Fruit fly (Drosophila melanogaster): ENCODE results near the gene CG32544.

The CG32544 gene

DNA sequence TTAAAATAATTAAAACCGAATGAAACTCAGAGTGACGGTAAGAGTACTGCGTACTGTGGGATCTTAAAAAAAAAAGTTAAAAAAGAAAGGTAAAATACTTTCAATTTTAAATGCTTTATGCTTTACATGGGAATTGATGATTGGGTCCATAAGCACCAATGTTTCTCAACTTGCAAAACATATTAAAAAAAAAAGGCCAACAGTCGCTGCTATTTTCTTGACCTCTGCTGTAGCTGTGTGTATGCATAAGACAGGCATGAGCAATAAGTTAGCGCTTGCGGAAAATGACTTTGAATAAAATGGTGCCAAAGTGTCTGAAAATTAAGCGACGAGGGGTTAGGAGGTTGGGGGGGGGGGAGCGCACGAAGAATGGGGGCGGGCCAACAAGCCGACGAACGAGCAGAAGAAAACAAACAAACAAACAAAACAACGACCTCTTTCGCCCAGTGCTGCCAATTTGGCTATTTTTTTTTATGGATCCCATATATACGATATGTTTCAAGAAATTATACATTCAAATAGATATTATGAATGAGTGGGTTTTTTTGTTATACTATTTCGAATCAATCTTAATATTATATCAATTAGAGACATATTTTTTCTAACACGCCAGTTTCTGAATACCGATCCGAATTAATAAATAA, 9.5 kb downstream of the CG32544 start (continued):
- no peak for TF ChIP-seq dac (GFP tag; optimal IDR thresholded peaks at IDR 0.05)
- TF ChIP-seq Ets21C (GFP tag; optimal IDR thresholded peaks at IDR 0.05) = peak; percentile 63
- TF ChIP-seq CG34406 (GFP tag; optimal IDR thresholded peaks at IDR 0.05) = peak; percentile 76
- peak; percentile 65 to 70 for TF ChIP-seq ss (GFP tag; optimal IDR thresholded peaks at IDR 0.05)
- TF ChIP-seq acj6 (GFP tag; optimal IDR thresholded peaks at IDR 0.05) = peak; percentile 77
- TF ChIP-seq Blimp-1 (GFP tag; optimal IDR thresholded peaks at IDR 0.05) = no peak
- peak; percentile 70 for TF ChIP-seq CG31627 (GFP tag; optimal IDR thresholded peaks at IDR 0.05)
- TF ChIP-seq CG8119 (GFP tag; IDR thresholded peaks at IDR 0.05) = peak; percentile 68
- peak; percentile 61 for TF ChIP-seq CG6792 (GFP tag; optimal IDR thresholded peaks at IDR 0.05)
- no peak for TF ChIP-seq Hr4 (GFP tag; optimal IDR thresholded peaks at IDR 0.05)
- TF ChIP-seq CG11294 (GFP tag; IDR thresholded peaks at IDR 0.05) = 0 out of 2 replicates have a peak, but pooled peaks have one; percentile 36
- no peak for TF ChIP-seq Met (GFP tag; optimal IDR thresholded peaks at IDR 0.05)
- peak; percentile 56 for TF ChIP-seq CG11762 (GFP tag; optimal IDR thresholded peaks at IDR 0.05; ENCODE audit: insufficient read depth)
- peak; percentile 78 for TF ChIP-seq eg (GFP tag; IDR thresholded peaks at IDR 0.05)
- no peak for TF ChIP-seq CG9139 (GFP tag; optimal IDR thresholded peaks at IDR 0.05)
- peak; percentile 66 for TF ChIP-seq Sox14 (GFP tag; optimal IDR thresholded peaks at IDR 0.05)
- TF ChIP-seq Gug (GFP tag; IDR thresholded peaks at IDR 0.05) = peak; percentile 68
- peak; percentile 61 for TF ChIP-seq Smox (GFP tag; optimal IDR thresholded peaks at IDR 0.05)
- peak; percentile 58 for TF ChIP-seq CG15336 (GFP tag; IDR thresholded peaks at IDR 0.05)
- TF ChIP-seq CG6276 (GFP tag; optimal IDR thresholded peaks at IDR 0.05) = no peak
- no peak for TF ChIP-seq CG4318 (GFP tag; optimal IDR thresholded peaks at IDR 0.05)
- TF ChIP-seq CG32006 (GFP tag; optimal IDR thresholded peaks at IDR 0.05) = peak; percentile 67
- no peak for TF ChIP-seq Hr38 (GFP tag; optimal IDR thresholded peaks at IDR 0.05)
- TF ChIP-seq pdm3 (GFP tag; optimal IDR thresholded peaks at IDR 0.05) = no peak
- peak; percentile 54 for TF ChIP-seq CG1621 (tag; optimal IDR thresholded peaks at IDR 0.05)
- TF ChIP-seq dsx (GFP tag; optimal IDR thresholded peaks at IDR 0.05; ENCODE audit: poor library complexity, severe bottlenecking) = no peak
- peak; percentile 54 for TF ChIP-seq Sox15 (GFP tag; optimal IDR thresholded peaks at IDR 0.05)
- TF ChIP-seq Lpt (GFP tag; optimal IDR thresholded peaks at IDR 0.05) = peak; percentile 29
- TF ChIP-seq CG11902 (GFP tag; optimal IDR thresholded peaks at IDR 0.05) = peak; percentile 55
- TF ChIP-seq topi (GFP tag; optimal IDR thresholded peaks at IDR 0.05) = peak; percentile 78
- no peak for TF ChIP-seq CG6854 (GFP tag; optimal IDR thresholded peaks at IDR 0.05)
- peak; percentile 79 for TF ChIP-seq CG3919 (GFP tag; optimal IDR thresholded peaks at IDR 0.05)
- peak; percentile 73 for TF ChIP-seq cyc (GFP tag; optimal IDR thresholded peaks at IDR 0.05)
- TF ChIP-seq salr (GFP tag; optimal IDR thresholded peaks at IDR 0.05) = peak in 1 of 2 experiments; percentile 55
- peak; percentile 77 for TF ChIP-seq CG7368 (GFP tag; optimal IDR thresholded peaks at IDR 0.05)
- peak; percentile 76 for TF ChIP-seq Hr39 (GFP tag; optimal IDR thresholded peaks at IDR 0.05)
- TF ChIP-seq net (GFP tag; optimal IDR thresholded peaks at IDR 0.05) = peak; percentile 64
- peak; percentile 77 for TF ChIP-seq esn (GFP tag; optimal IDR thresholded peaks at IDR 0.05)
- TF ChIP-seq lz (GFP tag; optimal IDR thresholded peaks at IDR 0.05) = peak; percentile 71
- peak; percentile 56 for TF ChIP-seq Ets96B (tag; optimal IDR thresholded peaks at IDR 0.05)
- TF ChIP-seq spab (GFP tag; optimal IDR thresholded peaks at IDR 0.05) = peak; percentile 71
- TF ChIP-seq OdsH (GFP tag; optimal IDR thresholded peaks at IDR 0.05) = no peak
- TF ChIP-seq fd85E (GFP tag; optimal IDR thresholded peaks at IDR 0.05) = no peak
- peak; percentile 76 for TF ChIP-seq CG6808 (GFP tag; optimal IDR thresholded peaks at IDR 0.05)
